Worm (Caenorhabditis elegans) whole organism, late embryonic: Measurements from ENCODE around the gene inos-1.

Experiments used
- K02D7.2 ChIP-seq: sonication (generic microtip); optimal IDR thresholded peaks from 2 replicates; lab custom pipeline; 2017; ENCODE audit warnings: mild to moderate bottlenecking, missing genetic modification characterization, missing compliant biosample characterization
- K09A11.1 ChIP-seq: sonication (generic microtip); optimal IDR thresholded peaks from 2 replicates; lab custom pipeline; 2017; ENCODE audit warnings: antibody characterized with exemption, mild to moderate bottlenecking, missing genetic modification characterization, missing compliant biosample characterization; ENCODE audit not compliant: insufficient read depth
- Y22D7AL.16 ChIP-seq: sonication (generic microtip); optimal IDR thresholded peaks from 2 replicates; lab custom pipeline; 2016; ENCODE audit warnings: missing genetic modification characterization, missing compliant biosample characterization
- ahr-1 ChIP-seq: sonication (generic microtip); optimal IDR thresholded peaks from 2 replicates; lab custom pipeline; 2016; ENCODE audit warnings: missing genetic modification characterization, missing compliant biosample characterization
- ceh-18 ChIP-seq: sonication (generic microtip); optimal IDR thresholded peaks from 2 replicates; lab custom pipeline; 2016; ENCODE audit warnings: missing genetic modification characterization, missing compliant biosample characterization
- ceh-22 ChIP-seq: sonication (generic microtip); optimal IDR thresholded peaks from 2 replicates; lab custom pipeline; 2017; ENCODE audit warnings: missing biosample characterization, missing genetic modification characterization
- ceh-30 ChIP-seq: fragments of 150-350 bp; optimal IDR thresholded peaks from 2 replicates; lab custom pipeline; 2014; ENCODE audit warnings: missing biosample characterization, missing genetic modification characterization
- ceh-34 ChIP-seq: sonication (generic microtip); optimal IDR thresholded peaks from 2 replicates; lab custom pipeline; 2016; ENCODE audit warnings: mild to moderate bottlenecking, missing genetic modification characterization, missing compliant biosample characterization
- ceh-45 ChIP-seq: fragments of 200-800 bp; sonication (Bioruptor generic); IDR thresholded peaks from 2 replicates; pipeline ENCODE4 v1.3.6; 2022; ENCODE audit warnings: missing genetic modification reagents, missing genetic modification characterization, missing compliant biosample characterization
- ceh-48 ChIP-seq: sonication (generic microtip); optimal IDR thresholded peaks from 2 replicates; lab custom pipeline; 2016; ENCODE audit warnings: missing genetic modification characterization, inconsistent platforms, missing compliant biosample characterization
- ceh-6 ChIP-seq: fragments of 200-800 bp; sonication (Bioruptor generic); optimal IDR thresholded peaks from 2 replicates; lab custom pipeline; 2018; ENCODE audit warnings: mild to moderate bottlenecking, missing genetic modification characterization, missing compliant biosample characterization
- ceh-9 ChIP-seq: sonication (generic microtip); optimal IDR thresholded peaks from 2 replicates; lab custom pipeline; 2016; ENCODE audit warnings: mild to moderate bottlenecking, missing genetic modification characterization, inconsistent platforms, missing compliant biosample characterization
- dmd-4 ChIP-seq: sonication (generic microtip); optimal IDR thresholded peaks from 2 replicates; lab custom pipeline; 2016; ENCODE audit warnings: borderline replicate concordance, missing genetic modification characterization, missing compliant biosample characterization
- dve-1 ChIP-seq: sonication (generic microtip); optimal IDR thresholded peaks from 2 replicates; lab custom pipeline; 2017; ENCODE audit warnings: antibody characterized with exemption, mild to moderate bottlenecking, missing genetic modification characterization, missing compliant biosample characterization
- elt-4 ChIP-seq: sonication (generic microtip); optimal IDR thresholded peaks from 2 replicates; lab custom pipeline; 2016; ENCODE audit warnings: missing genetic modification characterization, missing compliant biosample characterization
- eyg-1 ChIP-seq: sonication (generic microtip); optimal IDR thresholded peaks from 2 replicates; lab custom pipeline; 2016; ENCODE audit warnings: missing genotype, missing genetic modification characterization, missing compliant biosample characterization
- fkh-10 ChIP-seq: fragments of 150-350 bp; optimal IDR thresholded peaks from 2 replicates; lab custom pipeline; 2014; ENCODE audit warnings: missing biosample characterization, missing genetic modification reagents, missing genetic modification characterization
- fkh-6 ChIP-seq: sonication (generic microtip); optimal IDR thresholded peaks from 2 replicates; lab custom pipeline; 2016; ENCODE audit warnings: missing genetic modification characterization, missing compliant biosample characterization
- gmeb-2 ChIP-seq: sonication (generic microtip); optimal IDR thresholded peaks from 2 replicates; lab custom pipeline; 2016; ENCODE audit warnings: missing genetic modification characterization, inconsistent platforms, missing compliant biosample characterization
- hlh-13 ChIP-seq: fragments of 200-800 bp; sonication (Bioruptor generic); optimal IDR thresholded peaks from 2 replicates; lab custom pipeline; 2018; ENCODE audit warnings: mild to moderate bottlenecking, missing genetic modification characterization, missing compliant biosample characterization
- hlh-30 ChIP-seq: sonication (generic microtip); optimal IDR thresholded peaks from 2 replicates; lab custom pipeline; 2017; ENCODE audit warnings: antibody characterized with exemption, missing genetic modification characterization, missing compliant biosample characterization; ENCODE audit not compliant: insufficient read depth
- hlh-8 ChIP-seq: sonication (generic microtip); optimal IDR thresholded peaks from 2 replicates; lab custom pipeline; 2016; ENCODE audit warnings: missing genotype, missing genetic modification characterization, missing compliant biosample characterization
- nfya-1 ChIP-seq: sonication (generic microtip); optimal IDR thresholded peaks from 2 replicates; lab custom pipeline; 2017; ENCODE audit warnings: missing genetic modification characterization, mild to moderate bottlenecking, missing compliant biosample characterization, antibody characterized with exemption, moderate library complexity
- npax-4 ChIP-seq: sonication (generic microtip); optimal IDR thresholded peaks from 2 replicates; lab custom pipeline; 2016; ENCODE audit warnings: missing genetic modification characterization, missing compliant biosample characterization
- pag-3 ChIP-seq: sonication (generic microtip); optimal IDR thresholded peaks from 2 replicates; lab custom pipeline; 2016; ENCODE audit warnings: missing compliant biosample characterization, missing genetic modification characterization, borderline replicate concordance
- pat-9 ChIP-seq: fragments of 200-800 bp; sonication (Bioruptor generic); optimal IDR thresholded peaks from 2 replicates; lab custom pipeline; 2018; ENCODE audit warnings: mild to moderate bottlenecking, missing genetic modification characterization, moderate library complexity, missing compliant biosample characterization
- pax-1 ChIP-seq: fragments of 150-350 bp; optimal IDR thresholded peaks from 2 replicates; lab custom pipeline; 2014; ENCODE audit warnings: missing biosample characterization, missing genetic modification characterization
- pha-2 ChIP-seq: sonication (generic microtip); optimal IDR thresholded peaks from 2 replicates; lab custom pipeline; 2017; ENCODE audit warnings: mild to moderate bottlenecking, missing genetic modification characterization, missing compliant biosample characterization
- pqm-1 ChIP-seq: sonication (generic microtip); optimal IDR thresholded peaks from 2 replicates; lab custom pipeline; 2016; ENCODE audit warnings: missing genetic modification characterization, missing compliant biosample characterization
- rnt-1 ChIP-seq: sonication (generic microtip); optimal IDR thresholded peaks from 2 replicates; lab custom pipeline; 2016; ENCODE audit warnings: missing genetic modification characterization, missing compliant biosample characterization
- sox-2 ChIP-seq: fragments of 200-800 bp; sonication (Bioruptor generic); IDR thresholded peaks from 2 replicates; pipeline ENCODE4 v1.3.6; 2022; ENCODE audit warnings: missing genetic modification reagents, missing genetic modification characterization, missing compliant biosample characterization
- syd-9 ChIP-seq: sonication (generic microtip); optimal IDR thresholded peaks from 2 replicates; lab custom pipeline; 2016; ENCODE audit warnings: mild to moderate bottlenecking, missing genetic modification characterization, moderate library complexity, missing compliant biosample characterization
- tbx-2 ChIP-seq: sonication (generic microtip); optimal IDR thresholded peaks from 2 replicates; lab custom pipeline; 2016; ENCODE audit warnings: missing genetic modification characterization, missing compliant biosample characterization
- tbx-7 ChIP-seq: sonication (generic microtip); optimal IDR thresholded peaks from 2 replicates; lab custom pipeline; 2016; ENCODE audit warnings: missing genotype, missing genetic modification characterization, missing compliant biosample characterization
- ttx-3 ChIP-seq: sonication (generic microtip); optimal IDR thresholded peaks from 2 replicates; lab custom pipeline; 2016; ENCODE audit warnings: missing genetic modification reagents, missing genetic modification characterization, missing compliant biosample characterization
- unc-42 ChIP-seq: sonication (generic microtip); optimal IDR thresholded peaks from 2 replicates; lab custom pipeline; 2016; ENCODE audit warnings: missing genotype, missing genetic modification characterization, missing compliant biosample characterization
- unc-55 ChIP-seq: sonication (generic microtip); optimal IDR thresholded peaks from 2 replicates; lab custom pipeline; 2017; ENCODE audit warnings: missing biosample characterization, missing genetic modification reagents, missing genetic modification characterization
- ztf-16 ChIP-seq: sonication (generic microtip); optimal IDR thresholded peaks from 2 replicates; lab custom pipeline; 2017; ENCODE audit warnings: missing genetic modification characterization, missing compliant biosample characterization

Gene inos-1

ce11 chrII:11723904-11724303 is 23.8 kb upstream of the inos-1 start, which contains the start of gene ldh-1:
TSS of gene ldh-1 (plus strand) at chrII:11724204.
- TF ChIP-seq syd-9 (tag; lab: Kevin White, UChicago) = no peak
- no peak for TF ChIP-seq tbx-2
- TF ChIP-seq K09A11.1 (tag; lab: Kevin White, UChicago) = no peak
- no peak for TF ChIP-seq pag-3 (tag; lab: Kevin White, UChicago)
- no peak for TF ChIP-seq ceh-9 (tag; lab: Kevin White, UChicago)

ce11 chrII:11722164-11722563 is 22.1 kb upstream of the inos-1 start:
- TF ChIP-seq Y22D7AL.16 = no peak
- no peak for TF ChIP-seq ceh-34

- TF ChIP-seq sox-2 (GFP tag; lab: Robert Waterston, UW) = no peak
- TF ChIP-seq ceh-18 (tag; lab: Kevin White, UChicago) = no peak
- TF ChIP-seq unc-42 = no peak
- no peak for TF ChIP-seq gmeb-2
- no peak for TF ChIP-seq pag-3 (tag; lab: Kevin White, UChicago)
- TF ChIP-seq hlh-8 (tag; lab: Kevin White, UChicago) = no peak
- TF ChIP-seq dmd-4 = no peak
- no peak for TF ChIP-seq unc-55 (GFP tag; lab: Kevin White, UChicago)
- no peak for TF ChIP-seq rnt-1
- TF ChIP-seq ttx-3 (tag; lab: Kevin White, UChicago) = no peak
- no peak for TF ChIP-seq dve-1 (tag; lab: Kevin White, UChicago)
- TF ChIP-seq eyg-1 (tag; lab: Kevin White, UChicago) = no peak
- no peak for TF ChIP-seq pax-1 (tag; lab: Kevin White, UChicago)
- TF ChIP-seq ceh-6 (GFP tag; lab: Kevin White, UChicago) = no peak
- no peak for TF ChIP-seq ceh-22 (tag; lab: Kevin White, UChicago)
Measured at ce11 chrII:11721604-11722003, 21.5 kb upstream of the inos-1 start.

ce11 chrII:11720819-11721218 is 20.7 kb upstream of the inos-1 start:
- no peak for TF ChIP-seq pha-2 (tag; lab: Kevin White, UChicago)
- no peak for TF ChIP-seq hlh-30 (tag; lab: Kevin White, UChicago)
- TF ChIP-seq fkh-10 (GFP tag; lab: Kevin White, UChicago) = no peak

- TF ChIP-seq pqm-1 (tag; lab: Kevin White, UChicago) (no peak), sox-2 (GFP tag; lab: Robert Waterston, UW) (no peak), hlh-13 (GFP tag; lab: Kevin White, UChicago) (no peak), ceh-18 (tag; lab: Kevin White, UChicago) (no peak), ceh-45 (GFP tag; lab: Robert Waterston, UW) (no peak), fkh-6 (tag; lab: Kevin White, UChicago) (no peak), hlh-30 (tag; lab: Kevin White, UChicago) (no peak)
Measured at ce11 chrII:11720102-11720501, 20.0 kb upstream of the inos-1 start, which contains the start of gene F13D12.3. TSS of gene F13D12.3 (plus strand) at chrII:11720402.

- no peak for TF ChIP-seq ceh-30
Measured at ce11 chrII:11719533-11719932, 19.4 kb upstream of the inos-1 start.

- no peak for TF ChIP-seq ztf-16 (tag; lab: Kevin White, UChicago)
- no peak for TF ChIP-seq elt-4
- TF ChIP-seq K09A11.1 (tag; lab: Kevin White, UChicago) = no peak
- TF ChIP-seq ceh-48 (tag; lab: Kevin White, UChicago) = no peak
- TF ChIP-seq nfya-1 (tag; lab: Kevin White, UChicago) = no peak
- TF ChIP-seq ahr-1 = no peak
- no peak for TF ChIP-seq K02D7.2 (tag; lab: Kevin White, UChicago)
- TF ChIP-seq npax-4 (tag; lab: Kevin White, UChicago) = no peak
- no peak for TF ChIP-seq ceh-30
- no peak for TF ChIP-seq tbx-7
- TF ChIP-seq ceh-6 (GFP tag; lab: Kevin White, UChicago) = no peak
- TF ChIP-seq pat-9 (tag; lab: Kevin White, UChicago) = no peak
- TF ChIP-seq dmd-4 = no peak
- no peak for TF ChIP-seq hlh-8 (tag; lab: Kevin White, UChicago)
- TF ChIP-seq rnt-1 = no peak
Measured at ce11 chrII:11714728-11715127, 14.6 kb upstream of the inos-1 start.
